Fruit fly (Drosophila melanogaster) whole organism, adult: ENCODE results near the gene CG9205.

Experiments used
- CG11617 ChIP-seq: fragments of 200-800 bp; sonication (Bioruptor generic); optimal IDR thresholded peaks from 2 replicates; lab custom pipeline; 2017; ENCODE audit warnings: mild to moderate bottlenecking, missing biosample characterization, missing genetic modification reagents, missing genetic modification characterization
- CG12768 ChIP-seq: fragments of 200-800 bp; sonication (Bioruptor generic); optimal IDR thresholded peaks from 2 replicates; lab custom pipeline; 2017; ENCODE audit warnings: missing biosample characterization, missing genetic modification characterization, mild to moderate bottlenecking, moderate library complexity, missing genetic modification reagents
- CG14711 ChIP-seq: fragments of 200-800 bp; sonication (Bioruptor generic); optimal IDR thresholded peaks from 2 replicates; lab custom pipeline; 2018; ENCODE audit warnings: missing biosample characterization, mild to moderate bottlenecking, missing genetic modification characterization, moderate library complexity
- CG5204 ChIP-seq: fragments of 200-800 bp; sonication (Bioruptor generic); optimal IDR thresholded peaks from 2 replicates; lab custom pipeline; 2016; ENCODE audit warnings: missing biosample characterization, missing genetic modification characterization
- CG7045 ChIP-seq: fragments of 200-800 bp; sonication (Bioruptor generic); optimal IDR thresholded peaks from 2 replicates; lab custom pipeline; 2017; ENCODE audit warnings: missing biosample characterization, mild to moderate bottlenecking, missing genetic modification characterization
- Clk ChIP-seq: fragments of 200-800 bp; sonication (Bioruptor generic); optimal IDR thresholded peaks from 2 replicates; lab custom pipeline; 2017; ENCODE audit warnings: missing biosample characterization, missing genetic modification characterization
- Crg-1 ChIP-seq: fragments of 200-800 bp; sonication (Bioruptor generic); optimal IDR thresholded peaks from 2 replicates; lab custom pipeline; 2016; ENCODE audit warnings: missing biosample characterization, missing genetic modification characterization
- Hr96 ChIP-seq: fragments of 200-800 bp; sonication (Bioruptor generic); optimal IDR thresholded peaks from 2 replicates; lab custom pipeline; 2016; ENCODE audit warnings: missing biosample characterization, missing genetic modification characterization
- Mnt ChIP-seq: fragments of 200-800 bp; sonication (Bioruptor generic); optimal IDR thresholded peaks from 2 replicates; lab custom pipeline; 2016; ENCODE audit warnings: missing biosample characterization, mild to moderate bottlenecking, missing genetic modification characterization
- cic ChIP-seq: fragments of 200-800 bp; sonication (Bioruptor generic); optimal IDR thresholded peaks from 2 replicates; lab custom pipeline; 2017; ENCODE audit warnings: missing biosample characterization, mild to moderate bottlenecking, missing genetic modification characterization, moderate library complexity
- kay ChIP-seq: fragments of 200-800 bp; sonication (Bioruptor generic); peaks from one replicate; lab custom pipeline; 2016; ENCODE audit warnings: missing biosample characterization, missing genetic modification characterization, borderline replicate concordance
- ovo ChIP-seq: fragments of 200-800 bp; sonication (Bioruptor generic); optimal IDR thresholded peaks from 2 replicates; lab custom pipeline; 2016; ENCODE audit warnings: missing biosample characterization, missing genetic modification characterization
- pad ChIP-seq: fragments of 200-800 bp; sonication (Bioruptor generic); optimal IDR thresholded peaks from 3 replicates; lab custom pipeline; 2017; ENCODE audit warnings: missing biosample characterization, missing genetic modification characterization, mild to moderate bottlenecking, moderate library complexity, missing genetic modification reagents
- toe ChIP-seq: fragments of 200-800 bp; sonication (Bioruptor generic); optimal IDR thresholded peaks from 2 replicates; lab custom pipeline; 2016; ENCODE audit warnings: missing biosample characterization, missing genetic modification characterization

- no peak for TF ChIP-seq kay
- TF ChIP-seq CG5204 (GFP tag; lab: Kevin White, UChicago): no peak
- no peak for TF ChIP-seq CG11617 (GFP tag; lab: Kevin White, UChicago)
- no peak for TF ChIP-seq ovo (GFP tag; lab: Kevin White, UChicago)
- no peak for TF ChIP-seq CG7045 (GFP tag; lab: Kevin White, UChicago)
- no peak for TF ChIP-seq CG12768 (GFP tag; lab: Kevin White, UChicago)
- no peak for TF ChIP-seq Crg-1 (GFP tag; lab: Kevin White, UChicago)
- TF ChIP-seq toe (GFP tag; lab: Kevin White, UChicago): no peak
- TF ChIP-seq cic (GFP tag; lab: Kevin White, UChicago): no peak
- no peak for TF ChIP-seq Clk (GFP tag; lab: Kevin White, UChicago)
- no peak for TF ChIP-seq CG14711 (tag; lab: Kevin White, UChicago)
- no peak for TF ChIP-seq pad (GFP tag; lab: Kevin White, UChicago)
- TF ChIP-seq Hr96 (GFP tag; lab: Kevin White, UChicago): no peak
- no peak for TF ChIP-seq Mnt
These were observed 809 bp upstream of the CG9205 start for dm6 chr3L:1033688-1034087.
